Fruit fly (Drosophila melanogaster) whole organism, embryonic: ENCODE measurements around the gene Sf3a2.

Experiments
- C15 ChIP-seq: fragments of 200-800 bp; sonication (Bioruptor generic); IDR thresholded peaks from 3 replicates; pipeline ENCODE4 v1.3.6; 2022; ENCODE audit warnings: missing biosample characterization, missing genetic modification characterization
- CG10267 ChIP-seq: fragments of 200-800 bp; sonication (Bioruptor generic); optimal IDR thresholded peaks from 2 replicates; lab custom pipeline; 2018; ENCODE audit warnings: missing biosample characterization, mild to moderate bottlenecking, missing genetic modification characterization, moderate library complexity
- CG10321 ChIP-seq: fragments of 200-800 bp; sonication (Bioruptor generic); IDR thresholded peaks from 2 replicates; pipeline ENCODE4 v1.3.6; 2022; ENCODE audit warnings: missing biosample characterization, missing genetic modification characterization
- CG11456 ChIP-seq: fragments of 200-800 bp; sonication (Bioruptor generic); IDR thresholded peaks from 3 replicates; pipeline ENCODE4 v1.3.6; 2022; ENCODE audit warnings: missing biosample characterization, missing genetic modification characterization
- CG11504 ChIP-seq: fragments of 200-800 bp; sonication (Bioruptor generic); optimal IDR thresholded peaks from 3 replicates; lab custom pipeline; 2019; ENCODE audit warnings: missing biosample characterization, mild to moderate bottlenecking, missing genetic modification characterization, moderate library complexity
- CG11560 ChIP-seq: fragments of 200-800 bp; sonication (Bioruptor generic); IDR thresholded peaks from 3 replicates; pipeline ENCODE4 v1.3.6; 2022; ENCODE audit warnings: missing biosample characterization, missing genetic modification characterization
- CG11695 ChIP-seq: fragments of 200-800 bp; sonication (Bioruptor generic); IDR thresholded peaks from 3 replicates; pipeline ENCODE4 v1.3.6; 2022; ENCODE audit warnings: missing biosample characterization, missing genetic modification characterization
- CG12219 ChIP-seq: fragments of 200-800 bp; sonication (Bioruptor generic); optimal IDR thresholded peaks from 3 replicates; lab custom pipeline; 2018; ENCODE audit warnings: missing biosample characterization, mild to moderate bottlenecking, missing genetic modification characterization
- CG12299 ChIP-seq: fragments of 200-800 bp; sonication (Bioruptor generic); optimal IDR thresholded peaks from 2 replicates; lab custom pipeline; 2018; ENCODE audit warnings: missing biosample characterization, mild to moderate bottlenecking, missing genetic modification characterization
- CG1647 ChIP-seq: fragments of 200-800 bp; sonication (Bioruptor generic); optimal IDR thresholded peaks from 3 replicates; lab custom pipeline; 2016; ENCODE audit warnings: missing biosample characterization, missing genetic modification characterization
- CG16815 ChIP-seq: fragments of 200-800 bp; sonication (Bioruptor generic); optimal IDR thresholded peaks from 3 replicates; lab custom pipeline; 2017; ENCODE audit warnings: missing biosample characterization, mild to moderate bottlenecking, missing genetic modification characterization
- CG30020 ChIP-seq: fragments of 200-800 bp; optimal IDR thresholded peaks from 2 replicates; lab custom pipeline; 2019; ENCODE audit warnings: missing biosample characterization, mild to moderate bottlenecking, missing genetic modification characterization, moderate library complexity
- CG5180 ChIP-seq: fragments of 200-800 bp; sonication (Bioruptor generic); optimal IDR thresholded peaks from 3 replicates; lab custom pipeline; 2017; ENCODE audit warnings: missing biosample characterization, missing genetic modification characterization, mild to moderate bottlenecking, moderate library complexity, missing genetic modification reagents
- CG5245 ChIP-seq: fragments of 200-800 bp; sonication (Bioruptor generic); optimal IDR thresholded peaks from 3 replicates; lab custom pipeline; 2016; ENCODE audit warnings: missing biosample characterization, missing genetic modification characterization
- CG7372 ChIP-seq: fragments of 200-800 bp; sonication (Bioruptor generic); IDR thresholded peaks from 2 replicates; pipeline ENCODE4 v1.3.6; 2022; ENCODE audit warnings: missing biosample characterization, missing genetic modification characterization
- CG7928 ChIP-seq: fragments of 200-800 bp; sonication (Bioruptor generic); optimal IDR thresholded peaks from 2 replicates; lab custom pipeline; 2017; ENCODE audit warnings: missing biosample characterization, mild to moderate bottlenecking, missing genetic modification characterization
- CG8944 ChIP-seq: fragments of 200-800 bp; sonication (Bioruptor generic); optimal IDR thresholded peaks from 3 replicates; lab custom pipeline; 2016; ENCODE audit warnings: missing biosample characterization, missing genetic modification characterization
- CG9727 ChIP-seq: fragments of 200-800 bp; sonication (Bioruptor generic); optimal IDR thresholded peaks from 3 replicates; lab custom pipeline; 2017; ENCODE audit warnings: missing biosample characterization, mild to moderate bottlenecking, missing genetic modification characterization
- CrebB ChIP-seq: fragments of 200-800 bp; sonication (Bioruptor generic); optimal IDR thresholded peaks from 3 replicates; lab custom pipeline; 2018; ENCODE audit warnings: missing biosample characterization, mild to moderate bottlenecking, missing genetic modification characterization
- D19A ChIP-seq: fragments of 200-800 bp; optimal IDR thresholded peaks from 3 replicates; lab custom pipeline; 2019; ENCODE audit warnings: missing biosample characterization, mild to moderate bottlenecking, missing genetic modification characterization, moderate library complexity
- Dad ChIP-seq: fragments of 200-800 bp; sonication (Bioruptor generic); optimal IDR thresholded peaks from 3 replicates; lab custom pipeline; 2016; ENCODE audit warnings: missing biosample characterization, missing genetic modification characterization
- Dip3 ChIP-seq: fragments of 200-800 bp; sonication (Bioruptor generic); optimal IDR thresholded peaks from 3 replicates; lab custom pipeline; 2016; ENCODE audit warnings: missing biosample characterization, missing genetic modification characterization
- Eip74EF ChIP-seq, 2 experiments: fragments of 200-800 bp in 1 of 2; fragments of >200 bp in 1 of 2; sonication (Bioruptor generic) in 1 of 2; optimal IDR thresholded peaks; 2 replicates each; lab custom pipeline; 2017 to 2019; ENCODE audit warnings: missing biosample characterization in 2 of 2, missing genetic modification characterization in 2 of 2, mild to moderate bottlenecking in 1 of 2, moderate library complexity in 1 of 2
- Elba2 ChIP-seq: fragments of 200-800 bp; sonication (Bioruptor generic); optimal IDR thresholded peaks from 3 replicates; lab custom pipeline; 2016; ENCODE audit warnings: missing biosample characterization, missing genetic modification characterization
- Fer3 ChIP-seq: fragments of 200-800 bp; sonication (Bioruptor generic); optimal IDR thresholded peaks from 2 replicates; lab custom pipeline; 2018; ENCODE audit warnings: missing biosample characterization, mild to moderate bottlenecking, missing genetic modification characterization, moderate library complexity
- MBD-R2 ChIP-seq: fragments of 200-800 bp; sonication (Bioruptor generic); IDR thresholded peaks from 2 replicates; pipeline ENCODE4 v1.3.6; 2022; ENCODE audit warnings: missing biosample characterization, missing genetic modification characterization
- Mes4 ChIP-seq: fragments of 200-800 bp; sonication (Bioruptor generic); optimal IDR thresholded peaks from 2 replicates; lab custom pipeline; 2016; ENCODE audit warnings: missing biosample characterization, missing genetic modification characterization
- NFAT ChIP-seq: fragments of 200-800 bp; sonication (Bioruptor generic); IDR thresholded peaks from 2 replicates; pipeline ENCODE4 v1.3.6; 2022; ENCODE audit warnings: missing biosample characterization, missing genetic modification characterization
- Oli ChIP-seq: fragments of 200-800 bp; sonication (Bioruptor generic); optimal IDR thresholded peaks from 2 replicates; lab custom pipeline; 2018; ENCODE audit warnings: missing biosample characterization, mild to moderate bottlenecking, missing genetic modification characterization, moderate library complexity
- Sin3A ChIP-seq: fragments of >200 bp; optimal IDR thresholded peaks from 2 replicates; lab custom pipeline; 2018
- Sox102F ChIP-seq: fragments of 200-800 bp; sonication (Bioruptor generic); optimal IDR thresholded peaks from 2 replicates; lab custom pipeline; 2018; ENCODE audit warnings: missing biosample characterization, mild to moderate bottlenecking, missing genetic modification characterization, moderate library complexity
- YL-1 ChIP-seq: fragments of 200-800 bp; sonication (Bioruptor generic); optimal IDR thresholded peaks from 3 replicates; lab custom pipeline; 2017; ENCODE audit warnings: missing biosample characterization, mild to moderate bottlenecking, missing genetic modification characterization
- bsh ChIP-seq, 2 experiments: fragments of 200-800 bp; sonication (Bioruptor generic); optimal IDR thresholded peaks; 2 replicates each; lab custom pipeline; 2017 to 2018; ENCODE audit warnings: mild to moderate bottlenecking in 2 of 2, missing biosample characterization in 2 of 2, missing genetic modification characterization in 2 of 2, moderate library complexity in 1 of 2
- chif ChIP-seq, 2 experiments: fragments of 200-800 bp; sonication (Bioruptor generic); optimal IDR thresholded peaks; 3 replicates each; lab custom pipeline; 2016; ENCODE audit warnings: missing biosample characterization in 2 of 2, missing genetic modification characterization in 2 of 2
- dmrt99B ChIP-seq: fragments of 200-800 bp; sonication (Bioruptor generic); optimal IDR thresholded peaks from 2 replicates; lab custom pipeline; 2018; ENCODE audit warnings: missing biosample characterization, mild to moderate bottlenecking, missing genetic modification characterization, moderate library complexity
- dpn ChIP-seq, 2 experiments: fragments of 200-800 bp; sonication (Bioruptor generic); optimal IDR thresholded peaks; 3 replicates each; lab custom pipeline; 2016; ENCODE audit warnings: missing biosample characterization in 2 of 2, missing genetic modification characterization in 2 of 2
- esg ChIP-seq: fragments of 200-800 bp; sonication (Bioruptor generic); conservative IDR thresholded peaks from 2 replicates; pipeline ENCODE4 v1.3.6; 2022; ENCODE audit warnings: missing biosample characterization, missing genetic modification characterization
- gsb ChIP-seq: fragments of 200-800 bp; sonication (Bioruptor generic); IDR thresholded peaks from 2 replicates; pipeline ENCODE4 v1.3.6; 2022; ENCODE audit warnings: missing biosample characterization, missing genetic modification characterization
- h ChIP-seq: fragments of >200 bp; optimal IDR thresholded peaks from 2 replicates; lab custom pipeline; 2017
- jing ChIP-seq: fragments of 200-800 bp; sonication (Bioruptor generic); optimal IDR thresholded peaks from 2 replicates; lab custom pipeline; 2018; ENCODE audit warnings: missing biosample characterization, mild to moderate bottlenecking, missing genetic modification characterization
- lov ChIP-seq, 2 experiments: fragments of 200-800 bp in 1 of 2; fragments of >200 bp in 1 of 2; sonication (Bioruptor generic) in 1 of 2; IDR thresholded peaks in 1 of 2; optimal IDR thresholded peaks in 1 of 2; 2 replicates in 1 of 2; 3 replicates in 1 of 2; pipeline versions ENCODE4 v1.3.6 to Lab custom; 2017 to 2022; ENCODE audit warnings: missing biosample characterization in 1 of 2, missing genetic modification characterization in 1 of 2
- org-1 ChIP-seq: fragments of 200-800 bp; sonication (Bioruptor generic); optimal IDR thresholded peaks from 2 replicates; lab custom pipeline; 2017; ENCODE audit warnings: missing biosample characterization, missing genetic modification characterization
- otp ChIP-seq: fragments of 200-800 bp; sonication (Bioruptor generic); IDR thresholded peaks from 3 replicates; pipeline ENCODE4, ENCODE4 v1.3.6; 2022; ENCODE audit warnings: missing biosample characterization, missing genetic modification characterization
- sc ChIP-seq, 3 experiments: fragments of >200 bp in 2 of 3; fragments of 200-800 bp in 1 of 3; sonication (Bioruptor generic) in 1 of 3; optimal IDR thresholded peaks; 2 replicates in 2 of 3; 3 replicates in 1 of 3; lab custom pipeline; 2017; ENCODE audit warnings: mild to moderate bottlenecking in 1 of 3, missing biosample characterization in 1 of 3, missing genetic modification characterization in 1 of 3, missing genetic modification reagents in 1 of 3
- slou ChIP-seq: fragments of 200-800 bp; sonication (Bioruptor generic); optimal IDR thresholded peaks from 3 replicates; lab custom pipeline; 2016; ENCODE audit warnings: missing biosample characterization, missing genetic modification characterization
- sna ChIP-seq: fragments of 200-800 bp; sonication (Bioruptor generic); IDR thresholded peaks from 2 replicates; pipeline ENCODE4 v1.3.6; 2022; ENCODE audit warnings: missing biosample characterization, missing genetic modification characterization; ENCODE audit not compliant: partially characterized antibody
- stwl ChIP-seq: fragments of 200-800 bp; sonication (Bioruptor generic); optimal IDR thresholded peaks from 3 replicates; lab custom pipeline; 2018; ENCODE audit warnings: missing biosample characterization, mild to moderate bottlenecking, missing genetic modification characterization, moderate library complexity
- trem ChIP-seq: fragments of 200-800 bp; optimal IDR thresholded peaks from 3 replicates; lab custom pipeline; 2019; ENCODE audit warnings: missing biosample characterization, mild to moderate bottlenecking, missing genetic modification characterization, moderate library complexity
- tx ChIP-seq: fragments of 200-800 bp; sonication (Bioruptor generic); optimal IDR thresholded peaks from 2 replicates; lab custom pipeline; 2016; ENCODE audit warnings: missing biosample characterization, missing genetic modification characterization
- vnd ChIP-seq: fragments of 200-800 bp; sonication (Bioruptor generic); IDR thresholded peaks from 3 replicates; pipeline ENCODE4 v1.3.6; 2022; ENCODE audit warnings: missing biosample characterization, missing genetic modification characterization; ENCODE audit not compliant: partially characterized antibody

Gene Sf3a2

dm6 chr3L:12798795-12799311, 15.0 kb downstream of the Sf3a2 start (continued):
- TF ChIP-seq CG7372 (no peak), Sox102F (GFP tag; lab: Kevin White, UChicago) (peak; percentile 48), Dad (GFP tag; lab: Kevin White, UChicago) (peak; percentile 15), h (lab: Kevin White, UChicago) (no peak), chif (GFP tag; optimal IDR thresholded peaks at IDR 0.05; lab: Kevin White, UChicago) (no peak), org-1 (GFP tag; lab: Kevin White, UChicago) (peak; percentile 5), vnd (no peak), slou (GFP tag; lab: Kevin White, UChicago) (no peak), CG30020 (tag; lab: Kevin White, UChicago) (no peak), CG7928 (GFP tag; lab: Kevin White, UChicago) (no peak), CG16815 (GFP tag; lab: Kevin White, UChicago) (no peak), CG8944 (GFP tag; lab: Kevin White, UChicago) (no peak), CG11695 (no peak), bsh (GFP tag; optimal IDR thresholded peaks at IDR 0.05; lab: Kevin White, UChicago) (peak; percentile 12 to 21), MBD-R2 (GFP tag; lab: Robert Waterston, UW) (no peak), CG9727 (GFP tag; lab: Kevin White, UChicago) (peak; percentile 23), Mes4 (GFP tag; lab: Kevin White, UChicago) (no peak), sna (GFP tag; lab: Robert Waterston, UW) (no peak), CG1647 (no peak), dmrt99B (tag; lab: Kevin White, UChicago) (peak; percentile 16), CG5245 (GFP tag; lab: Kevin White, UChicago) (no peak), sc (optimal IDR thresholded peaks at IDR 0.05; lab: Kevin White, UChicago) (no peak), sc (GFP tag; optimal IDR thresholded peaks at IDR 0.05; lab: Kevin White, UChicago) (no peak), CG11560 (tag; lab: Robert Waterston, UW) (no peak), gsb (no peak), Elba2 (GFP tag; lab: Kevin White, UChicago) (no peak), C15 (GFP tag; lab: Robert Waterston, UW) (no peak), otp (GFP tag; lab: Robert Waterston, UW) (no peak), CrebB (tag; lab: Kevin White, UChicago) (peak; percentile 33), dpn (GFP tag; optimal IDR thresholded peaks at IDR 0.05; lab: Kevin White, UChicago) (peak in 1 of 2 experiments; percentile 3), jing (GFP tag; lab: Kevin White, UChicago) (no peak), lov (optimal IDR thresholded peaks at IDR 0.05; lab: Kevin White, UChicago) (no peak), lov (GFP tag; IDR thresholded peaks at IDR 0.05; lab: Robert Waterston, UW) (no peak), Oli (no peak), CG12299 (tag; lab: Kevin White, UChicago) (no peak), YL-1 (no peak), Dip3 (no peak), esg (GFP tag; lab: Robert Waterston, UW) (no peak), CG12219 (GFP tag; lab: Kevin White, UChicago) (peak; percentile 12), trem (tag; lab: Kevin White, UChicago) (no peak), stwl (tag; lab: Kevin White, UChicago) (no peak), tx (peak; percentile 5), NFAT (GFP tag; lab: Robert Waterston, UW) (no peak), CG11456 (GFP tag; lab: Robert Waterston, UW) (no peak), CG5180 (GFP tag; lab: Kevin White, UChicago) (peak; percentile 32), CG11504 (peak; percentile 10), Fer3 (tag; lab: Kevin White, UChicago) (no peak), Eip74EF (GFP tag; optimal IDR thresholded peaks at IDR 0.05; lab: Kevin White, UChicago) (no peak), D19A (no peak), CG10267 (tag; lab: Kevin White, UChicago) (no peak), CG10321 (GFP tag; lab: Robert Waterston, UW) (no peak), Sin3A (lab: Kevin White, UChicago) (no peak)
